Fruit fly (Drosophila melanogaster) whole organism, adult: ENCODE data around the gene Tre1.

Source experiments
- CG11617 ChIP-seq: fragments of 200-800 bp; sonication (Bioruptor generic); optimal IDR thresholded peaks from 2 replicates; lab custom pipeline; 2017; ENCODE audit warnings: mild to moderate bottlenecking, missing biosample characterization, missing genetic modification reagents, missing genetic modification characterization
- CG12768 ChIP-seq: fragments of 200-800 bp; sonication (Bioruptor generic); optimal IDR thresholded peaks from 2 replicates; lab custom pipeline; 2017; ENCODE audit warnings: missing biosample characterization, missing genetic modification characterization, mild to moderate bottlenecking, moderate library complexity, missing genetic modification reagents
- CG14711 ChIP-seq: fragments of 200-800 bp; sonication (Bioruptor generic); optimal IDR thresholded peaks from 2 replicates; lab custom pipeline; 2018; ENCODE audit warnings: missing biosample characterization, mild to moderate bottlenecking, missing genetic modification characterization, moderate library complexity
- CG1620 ChIP-seq: fragments of 200-800 bp; sonication (Bioruptor generic); optimal IDR thresholded peaks from 2 replicates; lab custom pipeline; 2016; ENCODE audit warnings: missing biosample characterization, missing genetic modification characterization
- CG33017 ChIP-seq: fragments of 200-800 bp; sonication (Bioruptor generic); optimal IDR thresholded peaks from 2 replicates; lab custom pipeline; 2018; ENCODE audit warnings: missing biosample characterization, mild to moderate bottlenecking, missing genetic modification characterization, moderate library complexity
- CG5204 ChIP-seq: fragments of 200-800 bp; sonication (Bioruptor generic); optimal IDR thresholded peaks from 2 replicates; lab custom pipeline; 2016; ENCODE audit warnings: missing biosample characterization, missing genetic modification characterization
- CG7045 ChIP-seq: fragments of 200-800 bp; sonication (Bioruptor generic); optimal IDR thresholded peaks from 2 replicates; lab custom pipeline; 2017; ENCODE audit warnings: missing biosample characterization, mild to moderate bottlenecking, missing genetic modification characterization
- CG7101 ChIP-seq: fragments of 200-800 bp; sonication (Bioruptor generic); optimal IDR thresholded peaks from 2 replicates; lab custom pipeline; 2018; ENCODE audit warnings: missing biosample characterization, mild to moderate bottlenecking, missing genetic modification characterization, moderate library complexity
- Clk ChIP-seq: fragments of 200-800 bp; sonication (Bioruptor generic); optimal IDR thresholded peaks from 2 replicates; lab custom pipeline; 2017; ENCODE audit warnings: missing biosample characterization, missing genetic modification characterization
- Crg-1 ChIP-seq: fragments of 200-800 bp; sonication (Bioruptor generic); optimal IDR thresholded peaks from 2 replicates; lab custom pipeline; 2016; ENCODE audit warnings: missing biosample characterization, missing genetic modification characterization
- Hr96 ChIP-seq: fragments of 200-800 bp; sonication (Bioruptor generic); optimal IDR thresholded peaks from 2 replicates; lab custom pipeline; 2016; ENCODE audit warnings: missing biosample characterization, missing genetic modification characterization
- Mnt ChIP-seq: fragments of 200-800 bp; sonication (Bioruptor generic); optimal IDR thresholded peaks from 2 replicates; lab custom pipeline; 2016; ENCODE audit warnings: missing biosample characterization, mild to moderate bottlenecking, missing genetic modification characterization
- bab1 ChIP-seq: fragments of 200-800 bp; sonication (Bioruptor generic); optimal IDR thresholded peaks from 3 replicates; lab custom pipeline; 2019; ENCODE audit warnings: missing biosample characterization, mild to moderate bottlenecking, missing genetic modification characterization, moderate library complexity
- cic ChIP-seq: fragments of 200-800 bp; sonication (Bioruptor generic); optimal IDR thresholded peaks from 2 replicates; lab custom pipeline; 2017; ENCODE audit warnings: missing biosample characterization, mild to moderate bottlenecking, missing genetic modification characterization, moderate library complexity
- cnc ChIP-seq, 2 experiments: fragments of >200 bp; optimal IDR thresholded peaks; 2 replicates each; lab custom pipeline; 2017
- kay ChIP-seq: fragments of 200-800 bp; sonication (Bioruptor generic); peaks from one replicate; lab custom pipeline; 2016; ENCODE audit warnings: missing biosample characterization, missing genetic modification characterization, borderline replicate concordance
- ovo ChIP-seq: fragments of 200-800 bp; sonication (Bioruptor generic); optimal IDR thresholded peaks from 2 replicates; lab custom pipeline; 2016; ENCODE audit warnings: missing biosample characterization, missing genetic modification characterization
- pad ChIP-seq: fragments of 200-800 bp; sonication (Bioruptor generic); optimal IDR thresholded peaks from 3 replicates; lab custom pipeline; 2017; ENCODE audit warnings: missing biosample characterization, missing genetic modification characterization, mild to moderate bottlenecking, moderate library complexity, missing genetic modification reagents
- tj ChIP-seq: fragments of 200-800 bp; sonication (Bioruptor generic); optimal IDR thresholded peaks from 3 replicates; lab custom pipeline; 2017; ENCODE audit warnings: missing biosample characterization, mild to moderate bottlenecking, missing genetic modification characterization, moderate library complexity
- toe ChIP-seq: fragments of 200-800 bp; sonication (Bioruptor generic); optimal IDR thresholded peaks from 2 replicates; lab custom pipeline; 2016; ENCODE audit warnings: missing biosample characterization, missing genetic modification characterization

Gene Tre1

DNA sequence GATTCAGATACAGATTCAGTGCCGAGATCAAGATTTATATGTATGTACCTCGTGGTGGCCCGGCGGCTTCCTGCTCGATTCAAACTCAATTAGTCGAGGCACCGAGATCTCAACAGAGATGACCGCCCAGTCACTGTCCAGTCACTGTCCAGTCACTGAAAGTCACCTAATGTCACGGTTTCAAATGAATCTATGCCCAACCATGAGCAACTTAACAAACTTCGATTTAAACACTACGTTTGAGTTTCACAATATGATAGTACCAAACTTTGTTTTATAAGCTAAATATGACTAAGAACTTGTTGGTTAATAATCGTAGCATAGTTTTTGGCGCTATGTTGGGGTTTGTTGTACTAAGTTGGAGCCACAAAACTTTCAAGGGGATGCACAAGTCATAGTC, 25.3 kb upstream of the Tre1 start:
- TF ChIP-seq toe (GFP tag; lab: Kevin White, UChicago) (no peak), ovo (GFP tag; lab: Kevin White, UChicago) (no peak), Crg-1 (GFP tag; lab: Kevin White, UChicago) (no peak), CG33017 (no peak), CG5204 (GFP tag; lab: Kevin White, UChicago) (no peak)

DNA sequence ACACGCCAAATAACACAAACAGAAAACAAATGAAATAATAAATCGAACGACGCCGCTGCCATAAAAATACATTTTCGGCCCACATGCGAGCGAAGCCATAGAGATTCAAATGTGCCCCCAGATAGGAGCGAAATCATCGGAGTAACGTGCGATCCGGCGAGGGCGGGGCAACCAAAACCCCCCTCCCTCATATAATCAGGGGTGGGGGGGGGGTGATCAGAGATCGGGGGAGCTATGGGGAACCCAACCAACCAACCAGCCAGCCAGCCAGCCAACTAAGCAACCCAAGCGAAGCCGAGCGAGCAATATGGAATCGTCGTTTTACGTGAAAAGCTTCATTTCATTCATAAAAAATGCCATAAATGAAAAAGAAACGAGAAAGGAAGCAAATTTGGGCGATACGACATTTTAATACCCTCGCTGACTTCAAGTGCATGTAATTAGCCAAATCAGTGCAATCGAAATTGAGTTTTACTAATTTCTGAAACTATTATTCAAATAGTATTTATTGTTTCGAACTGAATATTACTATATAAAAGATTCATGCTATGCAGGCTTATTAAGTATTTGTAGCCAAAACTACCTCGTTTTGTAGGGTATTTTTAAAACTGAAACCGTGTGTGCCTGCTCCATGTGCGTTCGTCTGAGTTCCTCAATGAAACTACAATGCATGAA, 20.2 kb upstream of the Tre1 start:
- no peak for TF ChIP-seq CG7101 (tag; lab: Kevin White, UChicago)
- TF ChIP-seq CG7045 (GFP tag; lab: Kevin White, UChicago), result no peak
- no peak for TF ChIP-seq CG5204 (GFP tag; lab: Kevin White, UChicago)
- TF ChIP-seq pad (GFP tag; lab: Kevin White, UChicago), result no peak
- no peak for TF ChIP-seq kay (GFP tag; lab: Kevin White, UChicago)
- TF ChIP-seq cnc (optimal IDR thresholded peaks at IDR 0.05; lab: Kevin White, UChicago), result no peak
- TF ChIP-seq CG12768 (GFP tag; lab: Kevin White, UChicago), result no peak
- TF ChIP-seq bab1, result no peak
- no peak for TF ChIP-seq Clk (GFP tag; lab: Kevin White, UChicago)
- TF ChIP-seq cic (GFP tag; lab: Kevin White, UChicago), result no peak
- TF ChIP-seq Hr96 (GFP tag; lab: Kevin White, UChicago), result no peak
- TF ChIP-seq CG11617 (GFP tag; lab: Kevin White, UChicago), result no peak
- no peak for TF ChIP-seq toe (GFP tag; lab: Kevin White, UChicago)
- no peak for TF ChIP-seq Mnt (GFP tag; lab: Kevin White, UChicago)
- no peak for TF ChIP-seq CG33017
- no peak for TF ChIP-seq tj
- no peak for TF ChIP-seq ovo (GFP tag; lab: Kevin White, UChicago)
- TF ChIP-seq CG1620 (GFP tag; lab: Kevin White, UChicago), result no peak
- TF ChIP-seq CG14711 (tag; lab: Kevin White, UChicago), result no peak

dm6 chrX:5698087-5698727, 18.4 kb upstream of the Tre1 start, which contains the start of gene AdamTS-B:
TSS of gene AdamTS-B (plus strand) at chrX:5698557.
- TF ChIP-seq CG5204 (GFP tag; lab: Kevin White, UChicago) (no peak), Crg-1 (GFP tag; lab: Kevin White, UChicago) (no peak), Hr96 (GFP tag; lab: Kevin White, UChicago) (peak; percentile 6), CG12768 (GFP tag; lab: Kevin White, UChicago) (no peak), CG11617 (GFP tag; lab: Kevin White, UChicago) (peak; percentile 50), kay (GFP tag; lab: Kevin White, UChicago) (no peak), bab1 (no peak), CG7101 (tag; lab: Kevin White, UChicago) (peak; percentile 39), CG7045 (GFP tag; lab: Kevin White, UChicago) (peak; percentile 18), cnc (optimal IDR thresholded peaks at IDR 0.05; lab: Kevin White, UChicago) (no peak), CG14711 (tag; lab: Kevin White, UChicago) (peak; percentile 26), pad (GFP tag; lab: Kevin White, UChicago) (no peak), toe (GFP tag; lab: Kevin White, UChicago) (no peak), Clk (GFP tag; lab: Kevin White, UChicago) (no peak), CG1620 (GFP tag; lab: Kevin White, UChicago) (peak; percentile 19), tj (peak; percentile 7), ovo (GFP tag; lab: Kevin White, UChicago) (no peak), Mnt (GFP tag; lab: Kevin White, UChicago) (no peak), CG33017 (peak; percentile 18), cic (GFP tag; lab: Kevin White, UChicago) (no peak)

DNA sequence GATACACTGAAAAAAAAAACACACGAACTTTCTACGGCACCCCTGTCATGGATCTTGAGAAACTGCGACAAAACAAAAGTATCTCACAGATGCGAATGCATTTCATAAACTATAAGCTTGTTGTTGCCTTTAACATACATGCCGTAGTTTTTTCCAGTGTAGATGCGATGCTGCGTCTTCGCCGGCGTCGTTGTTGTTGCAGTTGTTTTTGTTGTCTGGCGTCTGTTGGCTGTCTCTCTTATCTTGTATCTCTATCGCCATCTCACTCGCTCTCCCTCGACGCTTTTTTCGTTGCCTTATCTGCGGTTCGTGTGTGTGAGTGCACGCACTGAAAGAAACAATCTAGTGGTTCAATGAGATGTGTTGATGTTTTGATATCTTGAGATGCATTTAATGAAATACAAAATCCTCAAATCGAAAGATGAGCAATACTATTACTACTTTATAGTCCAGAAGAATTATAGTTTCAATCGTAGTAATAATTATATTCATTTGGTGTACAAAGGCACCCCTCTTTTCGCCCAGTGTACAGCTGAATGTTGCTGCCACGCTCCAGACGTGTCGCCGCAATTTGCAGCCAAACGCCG, 16.8 kb upstream of the Tre1 start:
- TF ChIP-seq cic (GFP tag; lab: Kevin White, UChicago), result peak; percentile 29
- TF ChIP-seq bab1, result no peak
- no peak for TF ChIP-seq ovo (GFP tag; lab: Kevin White, UChicago)
- peak; percentile 58 for TF ChIP-seq CG33017
- TF ChIP-seq CG14711 (tag; lab: Kevin White, UChicago), result peak; percentile 64
- TF ChIP-seq CG7045 (GFP tag; lab: Kevin White, UChicago), result peak; percentile 55
- TF ChIP-seq CG12768 (GFP tag; lab: Kevin White, UChicago), result peak; percentile 59
- TF ChIP-seq Mnt (GFP tag; lab: Kevin White, UChicago), result peak; percentile 26
- peak; percentile 69 for TF ChIP-seq CG5204 (GFP tag; lab: Kevin White, UChicago)
- peak; percentile 48 for TF ChIP-seq CG1620 (GFP tag; lab: Kevin White, UChicago)
- TF ChIP-seq tj, result peak; percentile 51
- no peak for TF ChIP-seq cnc (optimal IDR thresholded peaks at IDR 0.05; lab: Kevin White, UChicago)
- TF ChIP-seq Crg-1 (GFP tag; lab: Kevin White, UChicago), result peak; percentile 56
- peak; percentile 70 for TF ChIP-seq CG7101 (tag; lab: Kevin White, UChicago)
- TF ChIP-seq Clk (GFP tag; lab: Kevin White, UChicago), result peak; percentile 36
- peak; percentile 15 for TF ChIP-seq pad (GFP tag; lab: Kevin White, UChicago)
- peak; percentile 59 for TF ChIP-seq CG11617 (GFP tag; lab: Kevin White, UChicago)
- peak; percentile 74 for TF ChIP-seq toe (GFP tag; lab: Kevin White, UChicago)
- TF ChIP-seq kay (GFP tag; lab: Kevin White, UChicago), result no peak
- TF ChIP-seq Hr96 (GFP tag; lab: Kevin White, UChicago), result peak; percentile 81

DNA sequence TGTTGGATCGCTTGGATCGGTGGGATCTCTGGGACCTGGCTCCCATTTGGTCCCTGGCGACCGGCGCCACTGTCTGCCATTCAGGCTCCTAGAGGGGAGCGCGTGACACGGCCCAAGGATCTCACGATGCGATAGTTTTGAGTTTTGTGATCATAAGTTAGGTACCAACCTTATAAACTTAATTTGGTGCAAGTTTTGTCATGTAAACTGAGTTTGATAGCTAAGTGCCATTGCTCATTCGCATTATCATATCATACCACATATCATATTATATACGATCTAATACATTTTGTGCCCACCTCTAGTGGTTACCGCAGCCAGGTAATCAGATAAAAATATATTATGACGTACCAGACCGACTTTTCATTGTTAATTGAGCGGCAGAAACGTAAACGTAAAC, 16.2 kb upstream of the Tre1 start:
- TF ChIP-seq tj, result no peak
- TF ChIP-seq Crg-1 (GFP tag; lab: Kevin White, UChicago), result no peak
- no peak for TF ChIP-seq CG12768 (GFP tag; lab: Kevin White, UChicago)
- no peak for TF ChIP-seq ovo (GFP tag; lab: Kevin White, UChicago)
- TF ChIP-seq CG5204 (GFP tag; lab: Kevin White, UChicago), result no peak
- TF ChIP-seq kay (GFP tag; lab: Kevin White, UChicago), result no peak
- no peak for TF ChIP-seq cic (GFP tag; lab: Kevin White, UChicago)
- TF ChIP-seq Clk (GFP tag; lab: Kevin White, UChicago), result no peak
- TF ChIP-seq toe (GFP tag; lab: Kevin White, UChicago), result no peak
- TF ChIP-seq CG7101 (tag; lab: Kevin White, UChicago), result no peak
- no peak for TF ChIP-seq CG1620 (GFP tag; lab: Kevin White, UChicago)
- TF ChIP-seq CG14711 (tag; lab: Kevin White, UChicago), result no peak
- no peak for TF ChIP-seq CG7045 (GFP tag; lab: Kevin White, UChicago)
- TF ChIP-seq pad (GFP tag; lab: Kevin White, UChicago), result no peak
- no peak for TF ChIP-seq CG11617 (GFP tag; lab: Kevin White, UChicago)
- no peak for TF ChIP-seq CG33017
- TF ChIP-seq Mnt (GFP tag; lab: Kevin White, UChicago), result no peak
